Worm (Caenorhabditis elegans): ENCODE measurements around the gene B0496.1.

Gene B0496.1

ce11 chrIV:7402077-7402476 lies 44.0 kb upstream of the B0496.1 start (continued):
- TF ChIP-seq atf-7 (tag; optimal IDR thresholded peaks at IDR 0.05) = peak; percentile 16
- TF ChIP-seq F33H1.4 (GFP tag; IDR thresholded peaks at IDR 0.05) = 0 out of 2 replicates have a peak, but pooled peaks have one; percentile 20
- TF ChIP-seq ztf-26 (tag; optimal IDR thresholded peaks at IDR 0.05) = no peak
- TF ChIP-seq F52B5.7 (tag; optimal IDR thresholded peaks at IDR 0.05) = peak; percentile 26

ce11 chrIV:7403422-7403821 lies 42.7 kb upstream of the B0496.1 start:
- TF ChIP-seq F49E8.2 (tag; optimal IDR thresholded peaks at IDR 0.05; ENCODE audit: insufficient read depth) = no peak

DNA sequence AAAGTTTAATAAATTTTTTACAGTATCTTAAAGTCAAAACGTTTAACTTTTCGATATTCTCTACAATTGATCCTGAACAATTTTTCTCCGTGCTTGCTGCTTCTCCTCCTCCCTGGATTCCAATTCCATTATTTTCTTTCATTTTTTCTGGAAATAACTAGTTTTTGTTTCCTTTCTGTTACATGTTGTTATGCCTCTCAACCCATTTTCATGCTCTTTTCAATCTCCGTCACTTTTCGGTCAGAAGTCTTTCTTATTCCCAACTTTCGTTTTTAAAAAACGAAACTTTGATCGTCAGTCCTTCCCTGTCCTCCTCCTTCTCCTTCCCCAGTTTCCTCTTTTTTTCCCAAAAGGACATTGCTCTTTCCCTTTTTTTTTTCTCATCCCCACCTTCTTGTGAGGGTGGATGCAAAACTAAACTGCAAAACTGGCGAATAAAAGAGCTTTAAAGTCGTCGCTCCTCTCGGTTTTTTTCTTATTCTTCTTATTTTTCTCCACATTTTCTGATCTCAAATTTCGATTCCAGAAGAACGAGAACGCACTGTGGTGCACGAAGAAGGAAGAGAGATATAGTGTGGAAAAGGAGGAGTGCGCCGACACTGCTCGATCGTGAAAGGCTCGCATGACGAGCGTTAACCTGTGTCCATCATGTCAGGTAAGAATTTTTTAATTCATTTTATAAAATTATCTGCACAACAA lies 41.0 kb upstream of the B0496.1 start, which contains the start of the genes C48A7.16 and egl-19:
TSS of gene C48A7.16 (plus strand) at position 544 of the 699 bp plus-strand sequence.
TSS of gene egl-19 (plus strand) at position 649 of the 699 bp plus-strand sequence.
- TF ChIP-seq nhr-27 (tag; optimal IDR thresholded peaks at IDR 0.05) (no peak), T07F8.4 (tag; optimal IDR thresholded peaks at IDR 0.05) (no peak), Y79H2A.3 (GFP tag; conservative IDR thresholded peaks at IDR 0.05) (no peak), nhr-179 (tag; optimal IDR thresholded peaks at IDR 0.05) (no peak), lir-1 (GFP tag; conservative IDR thresholded peaks at IDR 0.05) (no peak), F52B5.7 (tag; optimal IDR thresholded peaks at IDR 0.05) (no peak), snpc-1.1 (tag; optimal IDR thresholded peaks at IDR 0.05; ENCODE audit: insufficient read depth) (no peak), F37B4.10 (GFP tag; IDR thresholded peaks at IDR 0.05) (no peak), F55B11.4 (tag; optimal IDR thresholded peaks at IDR 0.05; ENCODE audit: borderline replicate concordance, insufficient read depth) (no peak), mes-4 (tag; optimal IDR thresholded peaks at IDR 0.05) (no peak), hlh-26 (GFP tag; conservative IDR thresholded peaks at IDR 0.05) (no peak)

ce11 chrIV:7406690-7407089 lies 39.4 kb upstream of the B0496.1 start:
- no peak for TF ChIP-seq hmg-1.2 (GFP tag; IDR thresholded peaks at IDR 0.05)
- no peak for TF ChIP-seq egl-18 (GFP tag; IDR thresholded peaks at IDR 0.05)

DNA sequence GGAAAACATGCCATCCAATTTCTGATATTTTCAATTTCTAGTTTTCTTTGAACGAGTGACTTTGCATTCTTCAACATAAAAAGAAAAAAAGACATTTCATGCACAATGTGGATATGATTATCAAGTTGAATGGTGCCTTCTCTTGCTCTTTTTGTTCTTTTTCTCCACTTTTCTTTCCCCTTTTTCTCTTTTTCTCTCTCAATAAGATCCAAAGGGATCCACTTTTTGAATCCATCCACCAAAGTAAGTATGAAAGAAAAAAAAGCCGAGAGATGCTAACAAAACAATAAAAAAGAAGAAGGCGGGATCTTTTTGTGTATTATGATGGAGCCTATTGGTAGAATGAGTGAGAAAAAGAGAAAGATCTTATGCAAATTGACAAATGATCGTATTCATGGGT lies 38.8 kb upstream of the B0496.1 start:
- TF ChIP-seq T26A5.8 (tag; optimal IDR thresholded peaks at IDR 0.05) (no peak), ztf-25 (GFP tag; IDR thresholded peaks at IDR 0.05) (no peak), pbrm-1 (GFP tag; IDR thresholded peaks at IDR 0.05) (no peak), T07F8.4 (tag; optimal IDR thresholded peaks at IDR 0.05) (no peak), ama-1 (optimal IDR thresholded peaks at IDR 0.05) (no peak), ama-1 (GFP tag; optimal IDR thresholded peaks at IDR 0.05) (no peak), K12H6.12 (tag; optimal IDR thresholded peaks at IDR 0.05) (no peak), lin-40 (tag; optimal IDR thresholded peaks at IDR 0.05) (no peak), B0336.3 (GFP tag; IDR thresholded peaks at IDR 0.05) (no peak)

DNA sequence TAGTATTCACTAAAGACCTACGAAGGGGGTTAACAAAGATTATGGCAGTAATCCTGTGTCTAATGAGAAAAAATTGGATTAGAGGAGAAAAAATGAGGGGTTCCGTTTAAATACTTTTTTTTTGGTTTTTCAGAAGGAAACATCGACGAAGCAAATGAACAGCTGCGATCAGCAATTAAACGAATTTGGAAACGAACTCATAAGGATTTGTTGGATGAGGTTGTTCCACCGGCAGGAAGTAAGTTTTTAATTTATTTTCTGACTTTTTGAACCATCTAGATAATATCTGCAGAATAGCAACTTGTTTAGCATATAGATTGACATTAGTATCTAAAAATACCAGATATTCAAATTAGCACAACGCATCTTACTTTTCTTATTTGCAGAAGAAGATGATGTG lies 32.5 kb upstream of the B0496.1 start:
- no peak for TF ChIP-seq B0261.1 (tag; optimal IDR thresholded peaks at IDR 0.05)

DNA sequence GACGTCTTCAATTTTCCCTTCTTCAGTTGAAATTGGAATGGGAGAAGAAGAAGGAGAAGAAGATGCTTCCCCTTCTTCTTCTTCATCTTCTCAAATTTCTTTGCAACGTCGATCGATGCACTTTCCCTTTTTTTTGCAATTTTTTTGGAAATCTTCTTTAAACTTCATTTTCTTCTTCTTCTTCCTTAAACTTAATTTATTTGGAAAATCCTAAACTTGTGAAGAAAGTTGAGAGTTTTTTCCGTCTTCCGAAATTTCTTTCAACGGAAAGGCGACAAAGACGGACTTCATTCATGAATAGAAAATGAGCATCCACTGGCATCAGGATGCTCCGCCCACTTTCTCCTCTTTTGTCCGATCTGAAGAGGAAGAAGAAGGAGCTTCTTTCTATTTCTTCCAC lies 31.9 kb upstream of the B0496.1 start:
- TF ChIP-seq hrde-1 (tag; optimal IDR thresholded peaks at IDR 0.05; ENCODE audit: borderline replicate concordance) (no peak), egrh-3 (GFP tag; IDR thresholded peaks at IDR 0.05) (no peak), mes-4 (tag; optimal IDR thresholded peaks at IDR 0.05) (no peak), bed-1 (GFP tag; IDR thresholded peaks at IDR 0.05) (no peak), mcd-1 (GFP tag; IDR thresholded peaks at IDR 0.05) (no peak), chd-7 (tag; optimal IDR thresholded peaks at IDR 0.05) (no peak), bed-2 (GFP tag; IDR thresholded peaks at IDR 0.05) (no peak), Y79H2A.3 (GFP tag; conservative IDR thresholded peaks at IDR 0.05) (no peak), T07F8.4 (tag; optimal IDR thresholded peaks at IDR 0.05) (no peak), Y95B8A.8 (GFP tag; IDR thresholded peaks at IDR 0.05) (no peak), F57C9.4 (tag; optimal IDR thresholded peaks at IDR 0.05) (no peak), ztf-26 (tag; optimal IDR thresholded peaks at IDR 0.05) (no peak), sea-2 (GFP tag; IDR thresholded peaks at IDR 0.05) (no peak), nfyb-1 (GFP tag; IDR thresholded peaks at IDR 0.05) (no peak), zfh-2 (GFP tag; conservative IDR thresholded peaks at IDR 0.05) (no peak), B0019.2 (GFP tag; conservative IDR thresholded peaks at IDR 0.05) (no peak), nhr-120 (GFP tag; IDR thresholded peaks at IDR 0.05) (no peak)

Data from whole organism, young adult.